Worm (Caenorhabditis elegans): ENCODE measurements around the gene M70.3.

ce11 chrIV:2236654-2237613 is 5.3 kb downstream of the M70.3 start:
- TF ChIP-seq fkh-10 (GFP tag; optimal IDR thresholded peaks at IDR 0.05) (no peak), zag-1 (tag; optimal IDR thresholded peaks at IDR 0.05) (no peak), ceh-82 (tag; optimal IDR thresholded peaks at IDR 0.05) (no peak), nhr-12 (tag; optimal IDR thresholded peaks at IDR 0.05) (no peak), jun-1 (tag; optimal IDR thresholded peaks at IDR 0.05) (no peak), lsy-2 (tag; optimal IDR thresholded peaks at IDR 0.05) (no peak), ceh-8 (GFP tag; optimal IDR thresholded peaks at IDR 0.05) (no peak), snpc-4 (tag; optimal IDR thresholded peaks at IDR 0.05) (no peak), lin-35 (GFP tag; optimal IDR thresholded peaks at IDR 0.05) (no peak)
